In the genomic region with DNA sequence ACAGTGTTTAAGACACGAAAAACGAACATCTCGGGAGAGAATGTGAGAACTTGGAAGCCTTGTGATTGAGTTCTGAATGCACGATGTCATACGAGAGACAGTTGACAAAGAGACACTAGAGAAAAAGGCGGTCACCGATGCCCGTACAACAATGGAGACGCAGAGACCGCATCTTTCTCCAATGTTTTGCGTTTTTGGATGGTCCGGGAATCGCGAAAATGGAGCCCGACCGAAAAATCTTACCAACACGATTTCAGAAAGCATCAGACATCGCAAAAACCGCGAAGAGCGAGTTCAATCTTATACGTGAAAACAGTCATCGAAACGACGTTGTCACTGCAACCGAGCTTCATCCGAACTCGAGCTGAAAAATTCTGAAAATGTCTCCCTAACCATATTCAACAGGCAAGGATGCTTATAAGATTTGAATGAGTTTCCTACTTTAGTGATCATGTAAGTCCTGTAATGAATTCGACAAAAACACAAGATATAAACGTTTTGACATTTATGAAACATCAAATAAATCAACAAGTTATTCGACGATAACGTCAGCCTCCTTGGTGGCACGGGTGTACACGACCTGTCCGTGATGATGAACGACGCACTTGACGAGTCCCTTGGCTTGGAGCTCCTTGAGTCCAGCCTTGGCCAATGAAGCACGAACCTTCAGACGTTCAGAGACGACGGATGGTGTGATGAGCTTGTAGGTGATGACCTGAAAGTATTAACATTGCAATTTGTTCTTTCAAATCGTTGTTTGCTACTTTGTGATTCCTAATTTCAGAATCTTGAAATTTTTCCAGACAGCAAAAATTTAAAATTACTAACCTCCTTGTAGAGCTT, we compare ENCODE assay signal across 5 worm cellular contexts.
TF ChIP-seq lines count a peak whose summit lies in the region.

inx-7 (minus strand) TSS at position 37 of the 843 bp plus-strand sequence.

TF ChIP-seq in whole organism, L1 larva, 84 proteins besides CTCF, POLR2A, EP300 and RAD21 (continues in another document):
- TF ChIP-seq nhr-19 (GFP tag; conservative IDR thresholded peaks at IDR 0.05; lab: Robert Waterston, UW) (0 out of 2 replicates have a peak, but pooled peaks have one; percentile 16), tlp-1 (tag; optimal IDR thresholded peaks at IDR 0.05; lab: Kevin White, UChicago) (no peak), fkh-4 (tag; optimal IDR thresholded peaks at IDR 0.05; lab: Kevin White, UChicago; ENCODE audit: borderline replicate concordance) (no peak), efl-3 (GFP tag; optimal IDR thresholded peaks at IDR 0.05; lab: Kevin White, UChicago) (no peak), nhr-47 (tag; optimal IDR thresholded peaks at IDR 0.05; lab: Kevin White, UChicago) (peak; percentile 49), C04F5.9 (tag; optimal IDR thresholded peaks at IDR 0.05; lab: Kevin White, UChicago) (no peak), nhr-71 (tag; optimal IDR thresholded peaks at IDR 0.05; lab: Kevin White, UChicago) (peak; percentile 43), lsy-2 (tag; optimal IDR thresholded peaks at IDR 0.05; lab: Kevin White, UChicago) (peak in 1 of 2 experiments; percentile 57), nhr-76 (tag; optimal IDR thresholded peaks at IDR 0.05; lab: Kevin White, UChicago) (peak; percentile 18), ceh-88 (GFP tag; IDR thresholded peaks at IDR 0.05; lab: Robert Waterston, UW) (peak; percentile 36; the same call in 1 of the 2 replicates), C34B4.2 (tag; optimal IDR thresholded peaks at IDR 0.05; lab: Kevin White, UChicago) (no peak), elt-2 (tag; optimal IDR thresholded peaks at IDR 0.05; lab: Kevin White, UChicago) (peak; percentile 16), rnt-1 (tag; optimal IDR thresholded peaks at IDR 0.05; lab: Kevin White, UChicago) (peak; percentile 21), ztf-4 (tag; optimal IDR thresholded peaks at IDR 0.05; lab: Kevin White, UChicago) (peak; percentile 3), aha-1 (tag; optimal IDR thresholded peaks at IDR 0.05; lab: Kevin White, UChicago) (no peak)

TF ChIP-seq in whole organism, L2 larva, 48 proteins besides CTCF, POLR2A, EP300 and RAD21:
- TF ChIP-seq C34F6.9 (tag; optimal IDR thresholded peaks at IDR 0.05; lab: Kevin White, UChicago) = peak; percentile 26
- TF ChIP-seq nhr-129 (tag; optimal IDR thresholded peaks at IDR 0.05; lab: Kevin White, UChicago) = peak; percentile 34
- TF ChIP-seq fos-1 (tag; optimal IDR thresholded peaks at IDR 0.05; lab: Kevin White, UChicago) = no peak
- no peak for TF ChIP-seq dmd-4 (tag; optimal IDR thresholded peaks at IDR 0.05; lab: Kevin White, UChicago)
- TF ChIP-seq lsy-2 (tag; optimal IDR thresholded peaks at IDR 0.05; lab: Kevin White, UChicago) = peak in 1 of 2 experiments; percentile 6
- TF ChIP-seq ceh-16 (tag; optimal IDR thresholded peaks at IDR 0.05; lab: Kevin White, UChicago) = no peak
- no peak for TF ChIP-seq mab-5 (tag; optimal IDR thresholded peaks at IDR 0.05; lab: Kevin White, UChicago)
- no peak for TF ChIP-seq ztf-4 (tag; optimal IDR thresholded peaks at IDR 0.05; lab: Kevin White, UChicago)
- no peak for TF ChIP-seq unc-39 (tag; optimal IDR thresholded peaks at IDR 0.05; lab: Kevin White, UChicago)
- TF ChIP-seq alr-1 (tag; optimal IDR thresholded peaks at IDR 0.05; lab: Kevin White, UChicago) = no peak
- no peak for TF ChIP-seq nhr-11 (tag; optimal IDR thresholded peaks at IDR 0.05; lab: Kevin White, UChicago)
- TF ChIP-seq gmeb-1 (tag; optimal IDR thresholded peaks at IDR 0.05; lab: Kevin White, UChicago) = no peak

TF ChIP-seq in whole organism, L3 larva, 47 proteins besides CTCF, POLR2A, EP300 and RAD21 (continues in another document):
- TF ChIP-seq daf-12 (tag; optimal IDR thresholded peaks at IDR 0.05; lab: Kevin White, UChicago) (no peak), ceh-16 (tag; optimal IDR thresholded peaks at IDR 0.05; lab: Kevin White, UChicago) (no peak), elt-2 (tag; optimal IDR thresholded peaks at IDR 0.05; lab: Kevin White, UChicago) (no peak), pha-4 (tag; optimal IDR thresholded peaks at IDR 0.05; lab: Kevin White, UChicago) (no peak), eor-1 (tag; optimal IDR thresholded peaks at IDR 0.05; lab: Kevin White, UChicago) (no peak), tbx-2 (tag; optimal IDR thresholded peaks at IDR 0.05; lab: Kevin White, UChicago) (no peak), ztf-4 (tag; optimal IDR thresholded peaks at IDR 0.05; lab: Kevin White, UChicago) (no peak), nhr-77 (tag; optimal IDR thresholded peaks at IDR 0.05; lab: Kevin White, UChicago) (no peak), lsy-12 (tag; optimal IDR thresholded peaks at IDR 0.05; lab: Kevin White, UChicago) (no peak), ceh-9 (tag; optimal IDR thresholded peaks at IDR 0.05; lab: Kevin White, UChicago) (no peak), nhr-76 (tag; optimal IDR thresholded peaks at IDR 0.05; lab: Kevin White, UChicago) (no peak), unc-39 (tag; optimal IDR thresholded peaks at IDR 0.05; lab: Kevin White, UChicago) (no peak), elt-1 (tag; optimal IDR thresholded peaks at IDR 0.05; lab: Kevin White, UChicago) (no peak), egl-27 (tag; optimal IDR thresholded peaks at IDR 0.05; lab: Kevin White, UChicago) (no peak), fkh-10 (GFP tag; optimal IDR thresholded peaks at IDR 0.05; lab: Kevin White, UChicago) (no peak), aly-2 (tag; optimal IDR thresholded peaks at IDR 0.05; lab: Kevin White, UChicago) (no peak), nhr-67 (tag; optimal IDR thresholded peaks at IDR 0.05; lab: Kevin White, UChicago) (no peak), sea-2 (GFP tag; optimal IDR thresholded peaks at IDR 0.05; lab: Kevin White, UChicago) (no peak), ceh-28 (tag; optimal IDR thresholded peaks at IDR 0.05; lab: Kevin White, UChicago) (no peak), nhr-28 (tag; optimal IDR thresholded peaks at IDR 0.05; lab: Kevin White, UChicago) (no peak), ztf-11 (tag; optimal IDR thresholded peaks at IDR 0.05; lab: Kevin White, UChicago) (no peak)

TF ChIP-seq in whole organism, L4 larva, 104 proteins besides CTCF, POLR2A, EP300 and RAD21 (continues in another document):
- no peak for TF ChIP-seq cey-2 (tag; optimal IDR thresholded peaks at IDR 0.05; lab: Kevin White, UChicago; ENCODE audit: borderline replicate concordance, insufficient read depth)
- no peak for TF ChIP-seq lin-15B (tag; optimal IDR thresholded peaks at IDR 0.05; lab: Kevin White, UChicago)
- TF ChIP-seq rbr-2 (tag; optimal IDR thresholded peaks at IDR 0.05; lab: Kevin White, UChicago) = peak; percentile 35
- 0 out of 2 replicates have a peak, but pooled peaks have one; percentile 59 for TF ChIP-seq arid-1 (GFP tag; conservative IDR thresholded peaks at IDR 0.05; lab: Robert Waterston, UW)
- TF ChIP-seq set-16 (GFP tag; IDR thresholded peaks at IDR 0.05; lab: Robert Waterston, UW) = no peak
- no peak for TF ChIP-seq hmg-1.1 (GFP tag; IDR thresholded peaks at IDR 0.05; lab: Robert Waterston, UW)
- TF ChIP-seq F49E8.2 (tag; optimal IDR thresholded peaks at IDR 0.05; lab: Kevin White, UChicago; ENCODE audit: borderline replicate concordance) = peak; percentile 80
- no peak for TF ChIP-seq mdl-1 (tag; optimal IDR thresholded peaks at IDR 0.05; lab: Kevin White, UChicago)
- peak; percentile 70 for TF ChIP-seq Y48G9A.11 (GFP tag; IDR thresholded peaks at IDR 0.05; lab: Robert Waterston, UW)
- no peak for TF ChIP-seq F10B5.3 (tag; optimal IDR thresholded peaks at IDR 0.05; lab: Kevin White, UChicago)
- no peak for TF ChIP-seq spr-3 (GFP tag; optimal IDR thresholded peaks at IDR 0.05; lab: Kevin White, UChicago)
- no peak for TF ChIP-seq ces-1 (GFP tag; optimal IDR thresholded peaks at IDR 0.05; lab: Kevin White, UChicago)
- no peak for TF ChIP-seq daf-12 (tag; optimal IDR thresholded peaks at IDR 0.05; lab: Kevin White, UChicago)
- peak; percentile 26 for TF ChIP-seq mes-2 (tag; optimal IDR thresholded peaks at IDR 0.05; lab: Kevin White, UChicago; ENCODE audit: poor library complexity, severe bottlenecking)
- TF ChIP-seq unc-130 (GFP tag; optimal IDR thresholded peaks at IDR 0.05; lab: Kevin White, UChicago) = peak; percentile 70
- TF ChIP-seq dve-1 (tag; optimal IDR thresholded peaks at IDR 0.05; lab: Kevin White, UChicago; ENCODE audit: insufficient read depth) = peak; percentile 34
- peak; percentile 26 for TF ChIP-seq aly-2 (tag; optimal IDR thresholded peaks at IDR 0.05; lab: Kevin White, UChicago)
- no peak for TF ChIP-seq dmd-9 (GFP tag; IDR thresholded peaks at IDR 0.05; lab: Robert Waterston, UW)

TF ChIP-seq in whole organism, young adult, 124 proteins besides CTCF, POLR2A, EP300 and RAD21 (continues in another document):
- peak; percentile 56 for TF ChIP-seq mcd-1 (GFP tag; IDR thresholded peaks at IDR 0.05; lab: Robert Waterston, UW)
- TF ChIP-seq snpc-1.3 (tag; optimal IDR thresholded peaks at IDR 0.05; lab: Kevin White, UChicago; ENCODE audit: insufficient read depth) = peak; percentile 62
- peak; percentile 64 for TF ChIP-seq dox-1 (GFP tag; IDR thresholded peaks at IDR 0.05; lab: Robert Waterston, UW)
- TF ChIP-seq ceh-79 (tag; optimal IDR thresholded peaks at IDR 0.05; lab: Kevin White, UChicago) = peak; percentile 36
- TF ChIP-seq snpc-1.1 (tag; optimal IDR thresholded peaks at IDR 0.05; lab: Kevin White, UChicago; ENCODE audit: insufficient read depth) = peak; percentile 51
- no peak for TF ChIP-seq lag-1 (GFP tag; IDR thresholded peaks at IDR 0.05; lab: Robert Waterston, UW)
- TF ChIP-seq T07F8.4 (tag; optimal IDR thresholded peaks at IDR 0.05; lab: Kevin White, UChicago) = no peak
- TF ChIP-seq Y67H2A.10 (GFP tag; conservative IDR thresholded peaks at IDR 0.05; lab: Robert Waterston, UW) = no peak
- peak; percentile 75; the same call in 1 of the 2 replicates for TF ChIP-seq madf-3 (GFP tag; IDR thresholded peaks at IDR 0.05; lab: Robert Waterston, UW)
- no peak for TF ChIP-seq hlh-12 (tag; optimal IDR thresholded peaks at IDR 0.05; lab: Kevin White, UChicago)
- TF ChIP-seq nfya-2 (GFP tag; IDR thresholded peaks at IDR 0.05; lab: Robert Waterston, UW) = 0 out of 2 replicates have a peak, but pooled peaks have one; percentile 74
- TF ChIP-seq him-1 (tag; optimal IDR thresholded peaks at IDR 0.05; lab: Kevin White, UChicago) = peak; percentile 19
- TF ChIP-seq ceh-100 (GFP tag; IDR thresholded peaks at IDR 0.05; lab: Robert Waterston, UW) = peak; percentile 63
- no peak for TF ChIP-seq B0035.1 (tag; optimal IDR thresholded peaks at IDR 0.05; lab: Kevin White, UChicago)
- peak; percentile 49 for TF ChIP-seq tlf-1 (GFP tag; optimal IDR thresholded peaks at IDR 0.05; lab: Kevin White, UChicago)
- no peak for TF ChIP-seq ztf-18 (tag; optimal IDR thresholded peaks at IDR 0.05; lab: Kevin White, UChicago)
- TF ChIP-seq madf-8 (GFP tag; conservative IDR thresholded peaks at IDR 0.05; lab: Robert Waterston, UW) = no peak
- peak; percentile 62 for TF ChIP-seq hmg-1.2 (GFP tag; IDR thresholded peaks at IDR 0.05; lab: Robert Waterston, UW)
- no peak for TF ChIP-seq F55B11.4 (tag; optimal IDR thresholded peaks at IDR 0.05; lab: Kevin White, UChicago; ENCODE audit: borderline replicate concordance, insufficient read depth)
- TF ChIP-seq ztf-3 (GFP tag; optimal IDR thresholded peaks at IDR 0.05; lab: Kevin White, UChicago) = no peak
- no peak for TF ChIP-seq unc-62 (GFP tag; optimal IDR thresholded peaks at IDR 0.05; lab: Kevin White, UChicago)
- no peak for TF ChIP-seq sea-2 (GFP tag; IDR thresholded peaks at IDR 0.05; lab: Robert Waterston, UW)
- no peak for TF ChIP-seq sdz-38 (tag; optimal IDR thresholded peaks at IDR 0.05; lab: Kevin White, UChicago)
